Fruit fly (Drosophila melanogaster): ENCODE data around the gene CG12375.

CG12375 gene

dm6 chr2L:8163588-8164166 is 37.0 kb upstream of the CG12375 start:
- TF ChIP-seq eg (GFP tag; IDR thresholded peaks at IDR 0.05) (0 out of 3 replicates have a peak, but pooled peaks have one; percentile 30), CG1621 (tag; optimal IDR thresholded peaks at IDR 0.05) (no peak), CG6276 (GFP tag; optimal IDR thresholded peaks at IDR 0.05) (no peak), net (GFP tag; optimal IDR thresholded peaks at IDR 0.05) (no peak), Hr39 (GFP tag; optimal IDR thresholded peaks at IDR 0.05) (no peak), lz (GFP tag; optimal IDR thresholded peaks at IDR 0.05) (no peak), CG6808 (GFP tag; optimal IDR thresholded peaks at IDR 0.05) (no peak), CG6163 (GFP tag; IDR thresholded peaks at IDR 0.05) (no peak), achi (GFP tag; optimal IDR thresholded peaks at IDR 0.05) (no peak), CG15336 (GFP tag; IDR thresholded peaks at IDR 0.05) (no peak), CG32006 (GFP tag; optimal IDR thresholded peaks at IDR 0.05) (no peak), svp (GFP tag) (no peak), CG16779 (tag; optimal IDR thresholded peaks at IDR 0.05) (peak; percentile 1), fd59A (GFP tag; optimal IDR thresholded peaks at IDR 0.05) (no peak), salr (GFP tag; optimal IDR thresholded peaks at IDR 0.05) (no peak), Sox102F (GFP tag; optimal IDR thresholded peaks at IDR 0.05) (no peak), CG9139 (GFP tag; optimal IDR thresholded peaks at IDR 0.05) (no peak), CG3919 (GFP tag; optimal IDR thresholded peaks at IDR 0.05) (no peak), CG11294 (GFP tag; IDR thresholded peaks at IDR 0.05) (no peak), CG31627 (GFP tag; optimal IDR thresholded peaks at IDR 0.05) (no peak), dac (GFP tag; optimal IDR thresholded peaks at IDR 0.05) (no peak), acj6 (GFP tag; optimal IDR thresholded peaks at IDR 0.05) (no peak), Eip78C (GFP tag) (no peak), Gug (GFP tag; IDR thresholded peaks at IDR 0.05) (no peak), Eip75B (GFP tag; optimal IDR thresholded peaks at IDR 0.05) (no peak), ss (GFP tag; optimal IDR thresholded peaks at IDR 0.05) (no peak), CG4318 (GFP tag; optimal IDR thresholded peaks at IDR 0.05) (no peak), fkh (GFP tag; optimal IDR thresholded peaks at IDR 0.05) (peak; percentile 93), Sox14 (GFP tag; optimal IDR thresholded peaks at IDR 0.05) (peak; percentile 30), Hr38 (GFP tag; optimal IDR thresholded peaks at IDR 0.05) (no peak), Smox (GFP tag; optimal IDR thresholded peaks at IDR 0.05) (no peak), CG8119 (GFP tag; IDR thresholded peaks at IDR 0.05) (no peak)

- TF ChIP-seq CG3919 (GFP tag; optimal IDR thresholded peaks at IDR 0.05), result peak; percentile 20
- no peak for TF ChIP-seq pdm3 (GFP tag; optimal IDR thresholded peaks at IDR 0.05)
- peak; percentile 50 for TF ChIP-seq CG6808 (GFP tag; optimal IDR thresholded peaks at IDR 0.05)
Observed at dm6 chr2L:8163025-8163351, 36.3 kb upstream of the CG12375 start, which contains the start of gene Piezo. TSS of gene Piezo (plus strand) at chr2L:8163073.

- TF ChIP-seq Met (GFP tag; optimal IDR thresholded peaks at IDR 0.05) (peak; percentile 95), dac (GFP tag; optimal IDR thresholded peaks at IDR 0.05) (peak; percentile 93), Lpt (GFP tag; optimal IDR thresholded peaks at IDR 0.05) (peak; percentile 95), OdsH (GFP tag; optimal IDR thresholded peaks at IDR 0.05) (peak; percentile 94), fkh (GFP tag; optimal IDR thresholded peaks at IDR 0.05) (peak; percentile 70), acj6 (GFP tag; optimal IDR thresholded peaks at IDR 0.05) (peak; percentile 94), ss (GFP tag; optimal IDR thresholded peaks at IDR 0.05) (peak; percentile 97 to 98), Eip75B (GFP tag; optimal IDR thresholded peaks at IDR 0.05) (peak; percentile 92), CG16779 (tag; optimal IDR thresholded peaks at IDR 0.05) (peak; percentile 97), Smox (GFP tag; optimal IDR thresholded peaks at IDR 0.05) (peak; percentile 95), spab (GFP tag; optimal IDR thresholded peaks at IDR 0.05) (peak; percentile 95), CG3032 (tag; optimal IDR thresholded peaks at IDR 0.05) (peak; percentile 97), Blimp-1 (GFP tag; optimal IDR thresholded peaks at IDR 0.05) (peak; percentile 92), CG6808 (GFP tag; optimal IDR thresholded peaks at IDR 0.05) (peak; percentile 97), Hr4 (GFP tag; optimal IDR thresholded peaks at IDR 0.05) (peak; percentile 96), CG11762 (GFP tag; optimal IDR thresholded peaks at IDR 0.05; ENCODE audit: insufficient read depth) (peak; percentile 90), fd59A (GFP tag; optimal IDR thresholded peaks at IDR 0.05) (peak; percentile 94), CG8319 (GFP tag; optimal IDR thresholded peaks at IDR 0.05) (peak; percentile 86), vri (GFP tag; optimal IDR thresholded peaks at IDR 0.05) (peak; percentile 91), CG7368 (GFP tag; optimal IDR thresholded peaks at IDR 0.05) (peak; percentile 94), svp (GFP tag) (peak; percentile 98), Hr38 (GFP tag; optimal IDR thresholded peaks at IDR 0.05) (peak; percentile 69), eg (GFP tag; IDR thresholded peaks at IDR 0.05) (peak; percentile 97), fd85E (GFP tag; optimal IDR thresholded peaks at IDR 0.05) (peak; percentile 85), Eip78C (GFP tag) (peak; percentile 99), esn (GFP tag; optimal IDR thresholded peaks at IDR 0.05) (peak; percentile 97), CG9139 (GFP tag; optimal IDR thresholded peaks at IDR 0.05) (peak; percentile 95)
Observed at dm6 chr2L:8162307-8163024, 35.8 kb upstream of the CG12375 start, which contains the start of gene Acbp1. TSS of gene Acbp1 (minus strand) at chr2L:8162452.

Measured in whole organism, prepupa.